Worm (Caenorhabditis elegans) whole organism, mixed stage, embryonic: Measurements from ENCODE around the gene srbc-84.

Source experiments
- ces-1 ChIP-seq: fragments of 150-350 bp; optimal IDR thresholded peaks from 2 replicates; lab custom pipeline; 2014; ENCODE audit warnings: missing biosample characterization, missing genetic modification reagents, missing genetic modification characterization
- elt-1 ChIP-seq: sonication (generic microtip); optimal IDR thresholded peaks from 2 replicates; lab custom pipeline; 2017; ENCODE audit warnings: missing genetic modification characterization, mild to moderate bottlenecking, missing compliant biosample characterization, antibody characterized with exemption, moderate library complexity, borderline replicate concordance; ENCODE audit not compliant: insufficient read depth
- ham-2 ChIP-seq: fragments of 200-800 bp; sonication (Bioruptor generic); optimal IDR thresholded peaks from 2 replicates; lab custom pipeline; 2018; ENCODE audit warnings: mild to moderate bottlenecking, missing genetic modification characterization, missing compliant biosample characterization
- lin-32 ChIP-seq: fragments of 200-800 bp; sonication (Bioruptor generic); optimal IDR thresholded peaks from 2 replicates; lab custom pipeline; 2018; ENCODE audit warnings: mild to moderate bottlenecking, missing genetic modification characterization, missing compliant biosample characterization
- lsy-2 ChIP-seq: fragments of 150-350 bp; optimal IDR thresholded peaks from 2 replicates; lab custom pipeline; 2014; ENCODE audit warnings: missing biosample characterization, missing genetic modification characterization
- mls-2 ChIP-seq: sonication (generic microtip); optimal IDR thresholded peaks from 2 replicates; lab custom pipeline; 2016; ENCODE audit warnings: mild to moderate bottlenecking, missing genetic modification characterization, moderate library complexity, missing compliant biosample characterization
- nhr-237 ChIP-seq: fragments of 150-350 bp; optimal IDR thresholded peaks from 2 replicates; lab custom pipeline; 2014; ENCODE audit warnings: missing biosample characterization, missing genetic modification characterization
- nhr-28 ChIP-seq: fragments of 150-350 bp; optimal IDR thresholded peaks from 2 replicates; lab custom pipeline; 2014; ENCODE audit warnings: missing biosample characterization, missing genetic modification characterization
- pha-4 ChIP-seq: fragments of 150-350 bp; optimal IDR thresholded peaks from 2 replicates; lab custom pipeline; 2018; ENCODE audit warnings: missing biosample characterization, missing genetic modification reagents, missing genetic modification characterization
- snpc-4 ChIP-seq: fragments of 150-350 bp; optimal IDR thresholded peaks from 2 replicates; lab custom pipeline; 2014; ENCODE audit warnings: missing biosample characterization, missing genetic modification characterization
- unc-39 ChIP-seq: fragments of 150-350 bp; optimal IDR thresholded peaks from 2 replicates; lab custom pipeline; 2014; ENCODE audit warnings: missing biosample characterization, missing genetic modification characterization
- ztf-11 ChIP-seq: fragments of 150-350 bp; optimal IDR thresholded peaks from 2 replicates; lab custom pipeline; 2014; ENCODE audit warnings: missing biosample characterization, missing genetic modification characterization

- no peak for TF ChIP-seq lin-32 (GFP tag; lab: Kevin White, UChicago)
- no peak for TF ChIP-seq snpc-4
- no peak for TF ChIP-seq lsy-2
- TF ChIP-seq mls-2: no peak
- no peak for TF ChIP-seq ces-1
- no peak for TF ChIP-seq ztf-11 (tag; lab: Kevin White, UChicago)
- TF ChIP-seq ham-2 (GFP tag; lab: Kevin White, UChicago): no peak
- no peak for TF ChIP-seq unc-39 (tag; lab: Kevin White, UChicago)
- no peak for TF ChIP-seq elt-1 (tag; lab: Kevin White, UChicago)
- TF ChIP-seq nhr-237 (tag; lab: Kevin White, UChicago): no peak
- TF ChIP-seq nhr-28 (tag; lab: Kevin White, UChicago): no peak
- TF ChIP-seq pha-4 (tag; lab: Kevin White, UChicago): no peak
These were observed 8.5 kb downstream of the srbc-84 start, which contains the start of gene srxa-7 for ce11 chrV:16307253-16307652.
